Worm (Caenorhabditis elegans): ENCODE data around the gene aagr-2.

DNA sequence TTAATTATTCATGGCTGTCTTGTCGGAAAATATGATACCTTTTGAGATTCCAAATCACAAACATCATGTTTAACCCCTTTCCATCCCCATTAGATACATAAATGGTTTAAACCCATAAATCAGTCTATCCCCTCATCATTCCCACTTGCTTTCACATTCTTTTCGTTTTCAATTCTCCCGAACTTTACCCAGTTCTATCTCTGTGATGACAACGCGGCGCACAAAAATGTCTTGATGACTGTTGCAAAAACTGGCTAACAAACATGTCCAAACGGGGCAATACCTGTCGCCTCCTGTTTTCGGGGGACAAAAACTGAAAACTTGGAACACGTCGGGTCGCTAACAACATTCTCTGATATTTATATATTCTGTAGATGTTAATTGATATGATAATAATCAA is 59.0 kb downstream of the aagr-2 start:
- no peak for TF ChIP-seq odd-2 (tag; optimal IDR thresholded peaks at IDR 0.05)
- TF ChIP-seq ama-1 (optimal IDR thresholded peaks at IDR 0.05): no peak
- TF ChIP-seq pha-4 (tag; optimal IDR thresholded peaks at IDR 0.05): no peak
- TF ChIP-seq ets-4 (tag; optimal IDR thresholded peaks at IDR 0.05): no peak
- TF ChIP-seq T23F11.4 (GFP tag; optimal IDR thresholded peaks at IDR 0.05): no peak
- TF ChIP-seq lim-6 (tag; optimal IDR thresholded peaks at IDR 0.05): no peak
- TF ChIP-seq fkh-10 (GFP tag; optimal IDR thresholded peaks at IDR 0.05): no peak
- TF ChIP-seq K09A11.1 (tag; optimal IDR thresholded peaks at IDR 0.05; ENCODE audit: insufficient read depth): no peak
- TF ChIP-seq ahr-1 (tag; optimal IDR thresholded peaks at IDR 0.05): no peak
- TF ChIP-seq C08G9.2 (tag; optimal IDR thresholded peaks at IDR 0.05): no peak
- TF ChIP-seq lin-11 (tag; optimal IDR thresholded peaks at IDR 0.05): no peak

All from whole organism, late embryonic.